Fruit fly (Drosophila melanogaster) whole organism, wandering third instar larva: ENCODE measurements around the gene CG15199.

Source experiments
- CG32264 ChIP-seq: fragments of 200-800 bp; sonication (Bioruptor generic); optimal IDR thresholded peaks from 2 replicates; lab custom pipeline; 2016; ENCODE audit warnings: missing biosample characterization, missing genetic modification characterization
- CrebA ChIP-seq: fragments of 200-800 bp; sonication (Bioruptor generic); optimal IDR thresholded peaks from 2 replicates; lab custom pipeline; 2016; ENCODE audit warnings: missing biosample characterization, mild to moderate bottlenecking, missing genetic modification characterization, borderline replicate concordance
- Dfd ChIP-seq: fragments of >200 bp; optimal IDR thresholded peaks from 2 replicates; lab custom pipeline; 2017; ENCODE audit warnings: missing biosample characterization, missing genetic modification characterization
- Hr78 ChIP-seq: fragments of >200 bp; optimal IDR thresholded peaks from 2 replicates; lab custom pipeline; 2017; ENCODE audit warnings: missing biosample characterization, missing genetic modification characterization
- Hr83 ChIP-seq: fragments of 200-300 bp; sonication (Bioruptor generic); optimal IDR thresholded peaks from 2 replicates; lab custom pipeline; 2016; ENCODE audit warnings: missing biosample characterization, mild to moderate bottlenecking, missing genetic modification characterization, moderate library complexity; ENCODE audit not compliant: poor library complexity, severe bottlenecking
- br ChIP-seq: fragments of 200-800 bp; sonication (Bioruptor generic); optimal IDR thresholded peaks from 2 replicates; lab custom pipeline; 2016; ENCODE audit warnings: missing biosample characterization, missing genetic modification characterization
- dsf ChIP-seq: sonication (Bioruptor generic); optimal IDR thresholded peaks from 2 replicates; lab custom pipeline; 2016; ENCODE audit warnings: missing biosample characterization, missing genetic modification characterization, borderline replicate concordance
- ey ChIP-seq: fragments of 200-800 bp; sonication (Bioruptor generic); optimal IDR thresholded peaks from 2 replicates; lab custom pipeline; 2016; ENCODE audit warnings: missing biosample characterization, missing genetic modification characterization
- pan ChIP-seq: fragments of >200 bp; optimal IDR thresholded peaks from 2 replicates; lab custom pipeline; 2017
- psq ChIP-seq: fragments of 200-800 bp; sonication (Bioruptor generic); optimal IDR thresholded peaks from 3 replicates; lab custom pipeline; 2017; ENCODE audit warnings: missing biosample characterization, mild to moderate bottlenecking, missing genetic modification characterization, moderate library complexity
- usp ChIP-seq: fragments of >200 bp; optimal IDR thresholded peaks from 2 replicates; lab custom pipeline; 2017; ENCODE audit warnings: missing biosample characterization, missing genetic modification characterization

DNA sequence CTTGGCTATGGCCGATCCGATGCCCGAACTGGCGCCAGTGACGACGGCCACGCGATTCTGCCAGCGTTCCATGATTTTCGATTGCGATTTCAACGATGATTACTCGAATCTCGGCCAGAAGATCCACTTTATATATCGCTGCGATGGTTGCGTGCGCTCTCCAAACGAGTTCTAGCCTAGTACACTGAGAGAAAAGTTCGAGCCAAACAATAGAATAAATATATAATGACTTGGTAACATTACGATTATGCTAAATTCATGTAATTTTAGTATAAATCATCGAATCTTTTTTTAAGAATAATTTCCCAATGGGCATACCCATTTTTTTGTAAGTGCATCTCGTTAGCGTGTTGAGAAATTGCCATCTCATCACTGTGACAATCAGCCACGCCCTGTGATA, 27.3 kb upstream of the CG15199 start, which contains the start of gene Antdh:
- TF ChIP-seq br (GFP tag; lab: Kevin White, UChicago): no peak
- TF ChIP-seq ey (GFP tag; lab: Kevin White, UChicago): no peak
- no peak for TF ChIP-seq CrebA (GFP tag; lab: Kevin White, UChicago)
- no peak for TF ChIP-seq pan (lab: Kevin White, UChicago)
- no peak for TF ChIP-seq CG32264
- no peak for TF ChIP-seq dsf
- TF ChIP-seq Dfd (GFP tag; lab: Kevin White, UChicago): no peak
- TF ChIP-seq psq (GFP tag; lab: Kevin White, UChicago): no peak
- TF ChIP-seq Hr83 (GFP tag; lab: Kevin White, UChicago): no peak
- TF ChIP-seq usp: no peak
- TF ChIP-seq Hr78 (GFP tag; lab: Kevin White, UChicago): no peak
